Worm (Caenorhabditis elegans): ENCODE results near the gene met-2.
"Not testable (repeated sequence)": the region's sequence is repeated elsewhere in the genome, so short reads cannot be mapped to it uniquely, and the experiment has no call there.

met-2 gene

ce11 chrIII:8375000-8375399, at the start of gene met-2:
Gene met-2 (plus strand): TSS chrIII:8375300.
- peak; percentile 10 for TF ChIP-seq nhr-23 (tag; optimal IDR thresholded peaks at IDR 0.05)
- no peak for TF ChIP-seq nhr-77 (tag; optimal IDR thresholded peaks at IDR 0.05)

- TF ChIP-seq ceh-28 (tag; optimal IDR thresholded peaks at IDR 0.05), result peak; percentile 24
- TF ChIP-seq nhr-25 (tag; optimal IDR thresholded peaks at IDR 0.05), result no peak
- TF ChIP-seq elt-2 (tag; optimal IDR thresholded peaks at IDR 0.05), result peak; percentile 91
- peak; percentile 70 for TF ChIP-seq pqm-1 (tag; optimal IDR thresholded peaks at IDR 0.05)
- peak; percentile 49 for TF ChIP-seq pha-4 (tag; optimal IDR thresholded peaks at IDR 0.05)
- TF ChIP-seq nfya-1 (tag; optimal IDR thresholded peaks at IDR 0.05; ENCODE audit: insufficient read depth), result no peak
- peak; percentile 38 for TF ChIP-seq jun-1 (tag; optimal IDR thresholded peaks at IDR 0.05)
- no peak for TF ChIP-seq ceh-16 (tag; optimal IDR thresholded peaks at IDR 0.05)
- TF ChIP-seq nhr-77 (tag; optimal IDR thresholded peaks at IDR 0.05), result no peak
- TF ChIP-seq unc-62 (GFP tag; optimal IDR thresholded peaks at IDR 0.05), result no peak
Observed at ce11 chrIII:8325574-8326513, 49.3 kb upstream of the met-2 start, which contains the start of gene ZC262.13. Gene ZC262.13 (plus strand): TSS chrIII:8326214.

ce11 chrIII:8331211-8331610, 43.9 kb upstream of the met-2 start, which contains the start of gene iglr-2:
Gene iglr-2 (minus strand): TSS chrIII:8331311.
- TF ChIP-seq fos-1 (tag; optimal IDR thresholded peaks at IDR 0.05), result no peak
- no peak for TF ChIP-seq nhr-43 (tag; optimal IDR thresholded peaks at IDR 0.05; ENCODE audit: poor library complexity, severe bottlenecking)
- TF ChIP-seq jun-1 (tag; optimal IDR thresholded peaks at IDR 0.05), result no peak
- TF ChIP-seq nhr-23 (tag; optimal IDR thresholded peaks at IDR 0.05), result no peak
- no peak for TF ChIP-seq ceh-28 (tag; optimal IDR thresholded peaks at IDR 0.05)
- TF ChIP-seq ceh-9 (tag; optimal IDR thresholded peaks at IDR 0.05), result no peak
- TF ChIP-seq R02D3.7 (tag; optimal IDR thresholded peaks at IDR 0.05), result no peak
- no peak for TF ChIP-seq ZK546.5 (tag; optimal IDR thresholded peaks at IDR 0.05)
- TF ChIP-seq egl-5 (tag; optimal IDR thresholded peaks at IDR 0.05), result no peak
- no peak for TF ChIP-seq lin-15B (tag; optimal IDR thresholded peaks at IDR 0.05)
- TF ChIP-seq mml-1 (tag; optimal IDR thresholded peaks at IDR 0.05), result no peak

ce11 chrIII:8331779-8332178, 43.3 kb upstream of the met-2 start, which contains the start of the genes mrps-18A and ZC262.2:
Gene mrps-18A (minus strand): TSS chrIII:8331919.
Gene ZC262.2 (plus strand): TSS chrIII:8332062.
- peak; percentile 14 for TF ChIP-seq lin-15B (tag; optimal IDR thresholded peaks at IDR 0.05)
- peak; percentile 76 for TF ChIP-seq nfya-1 (tag; optimal IDR thresholded peaks at IDR 0.05; ENCODE audit: insufficient read depth)
- peak; percentile 63 for TF ChIP-seq pha-4 (tag; optimal IDR thresholded peaks at IDR 0.05)
- peak; percentile 5 for TF ChIP-seq nhr-23 (tag; optimal IDR thresholded peaks at IDR 0.05)
- no peak for TF ChIP-seq fkh-10 (GFP tag; optimal IDR thresholded peaks at IDR 0.05)

ce11 chrIII:8334432-8334831, 40.7 kb upstream of the met-2 start, which contains the start of gene ZC262.4:
Gene ZC262.4 (minus strand): TSS chrIII:8334532.
- TF ChIP-seq pqm-1 (tag; optimal IDR thresholded peaks at IDR 0.05) (no peak), elt-2 (tag; optimal IDR thresholded peaks at IDR 0.05) (no peak), egl-27 (tag; optimal IDR thresholded peaks at IDR 0.05) (no peak), ztf-11 (tag; optimal IDR thresholded peaks at IDR 0.05) (no peak), R02D3.7 (tag; optimal IDR thresholded peaks at IDR 0.05) (no peak), ZK546.5 (tag; optimal IDR thresholded peaks at IDR 0.05) (no peak), elt-3 (tag; optimal IDR thresholded peaks at IDR 0.05) (no peak), nfya-1 (tag; optimal IDR thresholded peaks at IDR 0.05; ENCODE audit: insufficient read depth) (no peak), egl-5 (tag; optimal IDR thresholded peaks at IDR 0.05) (no peak), nhr-25 (tag; optimal IDR thresholded peaks at IDR 0.05) (no peak), nhr-28 (tag; optimal IDR thresholded peaks at IDR 0.05) (no peak)

DNA sequence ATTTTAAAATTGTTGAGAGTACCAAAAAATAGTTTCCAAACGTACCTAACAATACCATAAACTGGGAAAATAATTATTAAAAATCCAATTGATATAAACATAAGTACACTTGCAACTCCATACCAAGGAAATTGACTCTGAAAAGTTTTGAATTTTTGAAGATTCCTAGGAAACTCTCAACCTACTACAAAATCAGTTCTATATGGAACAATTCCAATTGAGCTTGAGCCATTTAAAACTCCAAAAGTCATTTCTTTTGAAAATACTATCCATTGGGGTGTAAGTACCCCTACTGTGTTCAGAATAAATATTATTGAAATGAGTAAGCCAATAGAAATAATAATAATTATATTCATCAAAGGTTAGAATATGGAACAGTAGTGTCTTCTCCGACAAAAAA, 35.7 kb upstream of the met-2 start, which contains the start of gene clc-28:
Gene clc-28, minus strand, starts transcription at position 101 of the 400 bp plus-strand sequence.
- TF ChIP-seq pha-4 (tag; optimal IDR thresholded peaks at IDR 0.05); unc-62 (GFP tag; optimal IDR thresholded peaks at IDR 0.05); nhr-12 (tag; optimal IDR thresholded peaks at IDR 0.05): not testable (repeated sequence)

ce11 chrIII:8344283-8344682, 30.8 kb upstream of the met-2 start, which contains the start of gene ZC262.7:
Gene ZC262.7 (minus strand): TSS chrIII:8344336.
- not testable (repeated sequence) for TF ChIP-seq snpc-4, fos-1, ZK546.5 (tag; optimal IDR thresholded peaks at IDR 0.05)
